Worm (Caenorhabditis elegans): ENCODE data around the gene wah-1.

DNA sequence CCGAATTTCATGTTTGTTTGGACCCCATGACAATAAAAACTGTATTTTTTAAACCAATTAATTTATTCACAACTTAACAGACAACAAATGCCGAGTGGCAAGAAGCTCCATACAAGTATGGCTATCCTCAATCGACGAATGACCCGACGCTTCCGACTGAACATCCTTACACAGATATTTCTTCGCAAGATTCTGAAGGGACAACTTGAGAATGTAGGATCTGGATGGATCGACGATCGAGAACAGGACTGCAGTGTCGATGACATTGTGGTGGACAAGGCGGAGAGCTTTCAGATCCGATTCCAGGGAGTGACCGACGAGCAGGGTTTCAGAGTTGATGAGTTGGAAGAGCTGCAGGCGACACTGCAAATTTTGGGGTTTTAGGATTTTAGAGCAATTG, 9.6 kb downstream of the wah-1 start:
- TF ChIP-seq dao-5 (tag; optimal IDR thresholded peaks at IDR 0.05) (no peak), him-1 (tag; optimal IDR thresholded peaks at IDR 0.05) (no peak)
